Comparison of ENCODE assay signal across 3 fruit fly cellular contexts in genomic region chr3L:14297482-14297881, dm6.
TF ChIP-seq lines count a peak whose summit lies in the region.

No protein-coding gene starts in this region.

TF ChIP-seq in whole organism, embryonic, 481 proteins besides CTCF, POLR2A, EP300 and RAD21 (continued from another document and continues in another):
- TF ChIP-seq Awh (GFP tag; IDR thresholded peaks at IDR 0.05; lab: Robert Waterston, UW) (peak; percentile 49; the same call in 1 of the 2 replicates), CG12236 (GFP tag; optimal IDR thresholded peaks at IDR 0.05; lab: Kevin White, UChicago) (peak; percentile 53), Drgx (GFP tag; IDR thresholded peaks at IDR 0.05; lab: Robert Waterston, UW) (peak; percentile 65), sens-2 (GFP tag; IDR thresholded peaks at IDR 0.05; lab: Robert Waterston, UW) (0 out of 2 replicates have a peak, but pooled peaks have one; percentile 21), CG10147 (GFP tag; optimal IDR thresholded peaks at IDR 0.05; lab: Kevin White, UChicago) (peak; percentile 59), CG18599 (GFP tag; optimal IDR thresholded peaks at IDR 0.05; lab: Kevin White, UChicago) (peak; percentile 76), br (optimal IDR thresholded peaks at IDR 0.05; lab: Kevin White, UChicago) (no peak), MESR4 (GFP tag; optimal IDR thresholded peaks at IDR 0.05; lab: Kevin White, UChicago) (no peak), CG7556 (GFP tag; optimal IDR thresholded peaks at IDR 0.05; lab: Kevin White, UChicago) (peak; percentile 71), Hsf (GFP tag; optimal IDR thresholded peaks at IDR 0.05; lab: Kevin White, UChicago) (peak; percentile 53), Gug (GFP tag; IDR thresholded peaks at IDR 0.05; lab: Robert Waterston, UW) (0 out of 4 replicates have a peak, but pooled peaks have one; percentile 9), CrebB (tag; optimal IDR thresholded peaks at IDR 0.05; lab: Kevin White, UChicago) (no peak), Camta (GFP tag; optimal IDR thresholded peaks at IDR 0.05; lab: Kevin White, UChicago) (peak; percentile 62), hbn (GFP tag; IDR thresholded peaks at IDR 0.05; lab: Robert Waterston, UW; ENCODE audit: partially characterized antibody) (no peak), kay (GFP tag; optimal IDR thresholded peaks at IDR 0.05; lab: Kevin White, UChicago) (no peak), Ada2b (GFP tag; IDR thresholded peaks at IDR 0.05; lab: Robert Waterston, UW) (0 out of 2 replicates have a peak, but pooled peaks have one; percentile 8), cg (GFP tag; optimal IDR thresholded peaks at IDR 0.05; lab: Kevin White, UChicago) (no peak), CG12942 (GFP tag; optimal IDR thresholded peaks at IDR 0.05; lab: Kevin White, UChicago) (no peak), CG7987 (GFP tag; optimal IDR thresholded peaks at IDR 0.05; lab: Kevin White, UChicago) (no peak), CG3847 (GFP tag; IDR thresholded peaks at IDR 0.05; lab: Robert Waterston, UW) (peak; percentile 68), nau (GFP tag; optimal IDR thresholded peaks at IDR 0.05; lab: Kevin White, UChicago) (peak; percentile 20), CG33557 (GFP tag; optimal IDR thresholded peaks at IDR 0.05; lab: Kevin White, UChicago) (peak; percentile 68), CG10462 (GFP tag; optimal IDR thresholded peaks at IDR 0.05; lab: Kevin White, UChicago) (peak; percentile 32), Lim3 (GFP tag; IDR thresholded peaks at IDR 0.05; lab: Robert Waterston, UW) (no peak), CG17802 (tag; optimal IDR thresholded peaks at IDR 0.05; lab: Kevin White, UChicago) (peak; percentile 57), zf30C (GFP tag; optimal IDR thresholded peaks at IDR 0.05; lab: Kevin White, UChicago) (peak; percentile 57), amos (GFP tag; IDR thresholded peaks at IDR 0.05; lab: Robert Waterston, UW; ENCODE audit: partially characterized antibody) (no peak), CG9215 (GFP tag; IDR thresholded peaks at IDR 0.05; lab: Robert Waterston, UW) (no peak), CG34376 (GFP tag; optimal IDR thresholded peaks at IDR 0.05; lab: Kevin White, UChicago) (no peak), CG3281 (GFP tag; optimal IDR thresholded peaks at IDR 0.05; lab: Kevin White, UChicago) (peak; percentile 43), Chrac-16 (GFP tag; optimal IDR thresholded peaks at IDR 0.05; lab: Kevin White, UChicago) (peak; percentile 64), CG30403 (GFP tag; optimal IDR thresholded peaks at IDR 0.05; lab: Kevin White, UChicago) (peak; percentile 71), CG13894 (tag; optimal IDR thresholded peaks at IDR 0.05; lab: Kevin White, UChicago) (no peak), CG11560 (tag; IDR thresholded peaks at IDR 0.05; lab: Robert Waterston, UW) (no peak), ranshi (GFP tag; IDR thresholded peaks at IDR 0.05; lab: Robert Waterston, UW) (peak; percentile 74; the same call in 1 of the 2 replicates), gsb (GFP tag; IDR thresholded peaks at IDR 0.05; lab: Robert Waterston, UW) (no peak), CG4617 (GFP tag; optimal IDR thresholded peaks at IDR 0.05; lab: Kevin White, UChicago; ENCODE audit: borderline replicate concordance) (no peak), CG5180 (GFP tag; optimal IDR thresholded peaks at IDR 0.05; lab: Kevin White, UChicago) (peak; percentile 21), Atf3 (GFP tag; optimal IDR thresholded peaks at IDR 0.05; lab: Kevin White, UChicago) (peak; percentile 34), Dfd (GFP tag; optimal IDR thresholded peaks at IDR 0.05; lab: Kevin White, UChicago) (no peak), CG4360 (GFP tag; IDR thresholded peaks at IDR 0.05; lab: Robert Waterston, UW) (no peak), Rx (GFP tag; IDR thresholded peaks at IDR 0.05; lab: Robert Waterston, UW) (peak; percentile 48; the same call in 1 of the 2 replicates), CG14965 (GFP tag; optimal IDR thresholded peaks at IDR 0.05; lab: Kevin White, UChicago; ENCODE audit: borderline replicate concordance) (no peak)

TF ChIP-seq in whole organism, prepupa, 60 proteins besides CTCF, POLR2A, EP300 and RAD21 (continued from another document):
- TF ChIP-seq CG11902 (GFP tag; optimal IDR thresholded peaks at IDR 0.05; lab: Kevin White, UChicago): peak; percentile 19
- peak; percentile 61 for TF ChIP-seq CG6808 (GFP tag; optimal IDR thresholded peaks at IDR 0.05; lab: Kevin White, UChicago)
- peak; percentile 73 for TF ChIP-seq CG10631 (GFP tag; optimal IDR thresholded peaks at IDR 0.05; lab: Kevin White, UChicago)
- TF ChIP-seq CG7368 (GFP tag; optimal IDR thresholded peaks at IDR 0.05; lab: Kevin White, UChicago): peak; percentile 35
- peak; percentile 62 for TF ChIP-seq Sox14 (GFP tag; optimal IDR thresholded peaks at IDR 0.05; lab: Kevin White, UChicago)
- TF ChIP-seq achi (GFP tag; optimal IDR thresholded peaks at IDR 0.05; lab: Kevin White, UChicago): peak; percentile 48
- peak; percentile 80 for TF ChIP-seq svp (GFP tag; lab: Kevin White, UChicago)
- TF ChIP-seq Hr38 (GFP tag; optimal IDR thresholded peaks at IDR 0.05; lab: Kevin White, UChicago): no peak
- peak; percentile 60 for TF ChIP-seq acj6 (GFP tag; optimal IDR thresholded peaks at IDR 0.05; lab: Kevin White, UChicago)
- TF ChIP-seq Eip93F (GFP tag; optimal IDR thresholded peaks at IDR 0.05; lab: Kevin White, UChicago): no peak
- TF ChIP-seq Hr39 (GFP tag; optimal IDR thresholded peaks at IDR 0.05; lab: Kevin White, UChicago): peak; percentile 58
- TF ChIP-seq fd59A (GFP tag; optimal IDR thresholded peaks at IDR 0.05; lab: Kevin White, UChicago): peak; percentile 39
- TF ChIP-seq dsx (GFP tag; optimal IDR thresholded peaks at IDR 0.05; lab: Kevin White, UChicago; ENCODE audit: poor library complexity, severe bottlenecking): peak; percentile 64
- peak; percentile 35 for TF ChIP-seq vri (GFP tag; optimal IDR thresholded peaks at IDR 0.05; lab: Kevin White, UChicago)
- no peak for TF ChIP-seq CG11294 (GFP tag; IDR thresholded peaks at IDR 0.05; lab: Robert Waterston, UW)
- peak; percentile 51 for TF ChIP-seq pdm3 (GFP tag; optimal IDR thresholded peaks at IDR 0.05; lab: Kevin White, UChicago)
- peak; percentile 78 for TF ChIP-seq CG15336 (GFP tag; IDR thresholded peaks at IDR 0.05; lab: Robert Waterston, UW)
- peak; percentile 45 for TF ChIP-seq CG11762 (GFP tag; optimal IDR thresholded peaks at IDR 0.05; lab: Kevin White, UChicago; ENCODE audit: insufficient read depth)
- peak; percentile 76 for TF ChIP-seq CG10669 (GFP tag; optimal IDR thresholded peaks at IDR 0.05; lab: Kevin White, UChicago)
- TF ChIP-seq fd85E (GFP tag; optimal IDR thresholded peaks at IDR 0.05; lab: Kevin White, UChicago): no peak
- peak; percentile 77 for TF ChIP-seq eg (GFP tag; IDR thresholded peaks at IDR 0.05; lab: Robert Waterston, UW)
- TF ChIP-seq CG6854 (GFP tag; optimal IDR thresholded peaks at IDR 0.05; lab: Kevin White, UChicago): peak; percentile 18
- peak; percentile 61 for TF ChIP-seq Lpt (GFP tag; optimal IDR thresholded peaks at IDR 0.05; lab: Kevin White, UChicago)
- no peak for TF ChIP-seq fkh (GFP tag; optimal IDR thresholded peaks at IDR 0.05; lab: Kevin White, UChicago)
- TF ChIP-seq Sox102F (GFP tag; optimal IDR thresholded peaks at IDR 0.05; lab: Kevin White, UChicago): peak; percentile 56
- peak; percentile 14 for TF ChIP-seq CG9139 (GFP tag; optimal IDR thresholded peaks at IDR 0.05; lab: Kevin White, UChicago)
- TF ChIP-seq Ets96B (tag; optimal IDR thresholded peaks at IDR 0.05; lab: Kevin White, UChicago): peak; percentile 75
- peak; percentile 52 for TF ChIP-seq CG31627 (GFP tag; optimal IDR thresholded peaks at IDR 0.05; lab: Kevin White, UChicago)
- peak; percentile 81 for TF ChIP-seq CG3919 (GFP tag; optimal IDR thresholded peaks at IDR 0.05; lab: Kevin White, UChicago)
- TF ChIP-seq CG3032 (tag; optimal IDR thresholded peaks at IDR 0.05; lab: Kevin White, UChicago): peak; percentile 79
- peak; percentile 72 for TF ChIP-seq esn (GFP tag; optimal IDR thresholded peaks at IDR 0.05; lab: Kevin White, UChicago)
- no peak for TF ChIP-seq dac (GFP tag; optimal IDR thresholded peaks at IDR 0.05; lab: Kevin White, UChicago)
- peak; percentile 53; the same call in 1 of the 2 replicates for TF ChIP-seq Gug (GFP tag; IDR thresholded peaks at IDR 0.05; lab: Robert Waterston, UW)
- TF ChIP-seq CG4318 (GFP tag; optimal IDR thresholded peaks at IDR 0.05; lab: Kevin White, UChicago): peak; percentile 30
- peak; percentile 36 for TF ChIP-seq CG8632 (GFP tag; optimal IDR thresholded peaks at IDR 0.05; lab: Kevin White, UChicago)
- peak; percentile 56 for TF ChIP-seq CG6792 (GFP tag; optimal IDR thresholded peaks at IDR 0.05; lab: Kevin White, UChicago)
- TF ChIP-seq CG8319 (GFP tag; optimal IDR thresholded peaks at IDR 0.05; lab: Kevin White, UChicago): peak; percentile 43

TF ChIP-seq in whole organism, wandering third instar larva, 38 proteins besides CTCF, POLR2A, EP300 and RAD21 (continued from another document):
- peak in 1 of 2 experiments; percentile 72 for TF ChIP-seq foxo (GFP tag; optimal IDR thresholded peaks at IDR 0.05; lab: Kevin White, UChicago)
- TF ChIP-seq br (GFP tag; optimal IDR thresholded peaks at IDR 0.05; lab: Kevin White, UChicago): peak; percentile 49
- TF ChIP-seq Dfd (GFP tag; optimal IDR thresholded peaks at IDR 0.05; lab: Kevin White, UChicago): no peak
- no peak for TF ChIP-seq Myc (optimal IDR thresholded peaks at IDR 0.05; lab: Kevin White, UChicago)
- peak; percentile 54 for TF ChIP-seq Sp1 (GFP tag; optimal IDR thresholded peaks at IDR 0.05; lab: Kevin White, UChicago)
- TF ChIP-seq jim (GFP tag; optimal IDR thresholded peaks at IDR 0.05; lab: Kevin White, UChicago): no peak
- no peak for TF ChIP-seq Vsx2 (GFP tag; optimal IDR thresholded peaks at IDR 0.05; lab: Kevin White, UChicago; ENCODE audit: partially characterized antibody)
- TF ChIP-seq OdsH (GFP tag; optimal IDR thresholded peaks at IDR 0.05; lab: Kevin White, UChicago): peak; percentile 62
- peak; percentile 6 for TF ChIP-seq CrebA (GFP tag; optimal IDR thresholded peaks at IDR 0.05; lab: Kevin White, UChicago; ENCODE audit: borderline replicate concordance)
